Fruit fly (Drosophila melanogaster) whole organism, prepupa: ENCODE data around the gene msl-3.
A peak's percentile ranks its signal among the peaks of the same experiment; 100 is the strongest.

ENCODE experiments used
- Blimp-1 ChIP-seq: fragments of 200-800 bp; sonication (Bioruptor generic); optimal IDR thresholded peaks from 3 replicates; lab custom pipeline; 2017; ENCODE audit warnings: missing biosample characterization, missing genetic modification characterization, mild to moderate bottlenecking, moderate library complexity, missing genetic modification reagents
- CG10631 ChIP-seq: fragments of 200-800 bp; sonication (Bioruptor generic); optimal IDR thresholded peaks from 2 replicates; lab custom pipeline; 2016; ENCODE audit warnings: missing biosample characterization, missing genetic modification characterization
- CG11294 ChIP-seq: fragments of 200-800 bp; sonication (Bioruptor generic); IDR thresholded peaks from 2 replicates; pipeline ENCODE4 v1.3.6; 2022; ENCODE audit warnings: missing biosample characterization, missing genetic modification characterization
- CG11762 ChIP-seq: fragments of 200-800 bp; sonication (Bioruptor generic); optimal IDR thresholded peaks from 3 replicates; lab custom pipeline; 2016; ENCODE audit warnings: missing biosample characterization, missing genetic modification characterization; ENCODE audit not compliant: insufficient read depth
- CG11902 ChIP-seq: fragments of 200-800 bp; sonication (Bioruptor generic); optimal IDR thresholded peaks from 3 replicates; lab custom pipeline; 2016; ENCODE audit warnings: missing biosample characterization, missing genetic modification characterization
- CG15336 ChIP-seq: fragments of 200-800 bp; sonication (Bioruptor generic); IDR thresholded peaks from 2 replicates; pipeline ENCODE4 v1.3.6; 2022; ENCODE audit warnings: missing biosample characterization, missing genetic modification characterization
- CG16779 ChIP-seq: fragments of 200-800 bp; sonication (Bioruptor generic); optimal IDR thresholded peaks from 3 replicates; lab custom pipeline; 2017; ENCODE audit warnings: missing biosample characterization, mild to moderate bottlenecking, missing genetic modification characterization
- CG31627 ChIP-seq: fragments of 200-800 bp; sonication (Bioruptor generic); optimal IDR thresholded peaks from 3 replicates; lab custom pipeline; 2016; ENCODE audit warnings: missing biosample characterization, missing genetic modification characterization
- CG34406 ChIP-seq: fragments of 200-800 bp; sonication (Bioruptor generic); optimal IDR thresholded peaks from 3 replicates; lab custom pipeline; 2016; ENCODE audit warnings: missing biosample characterization, missing genetic modification characterization
- CG3919 ChIP-seq: fragments of 200-800 bp; sonication (Bioruptor generic); optimal IDR thresholded peaks from 3 replicates; lab custom pipeline; 2016; ENCODE audit warnings: missing biosample characterization, missing genetic modification characterization
- CG6163 ChIP-seq: fragments of 200-800 bp; sonication (Bioruptor generic); IDR thresholded peaks from 3 replicates; pipeline ENCODE4 v1.3.6; 2022; ENCODE audit warnings: missing biosample characterization, missing genetic modification characterization
- CG6276 ChIP-seq: fragments of 200-800 bp; sonication (Bioruptor generic); optimal IDR thresholded peaks from 2 replicates; lab custom pipeline; 2017; ENCODE audit warnings: missing biosample characterization, mild to moderate bottlenecking, missing genetic modification characterization
- CG6792 ChIP-seq: fragments of 200-800 bp; sonication (Bioruptor generic); optimal IDR thresholded peaks from 3 replicates; lab custom pipeline; 2016; ENCODE audit warnings: missing biosample characterization, missing genetic modification characterization
- CG6808 ChIP-seq: fragments of 200-800 bp; sonication (Bioruptor generic); optimal IDR thresholded peaks from 3 replicates; lab custom pipeline; 2017; ENCODE audit warnings: missing biosample characterization, missing genetic modification characterization, mild to moderate bottlenecking, moderate library complexity, missing genetic modification reagents
- CG6854 ChIP-seq: fragments of 200-800 bp; sonication (Bioruptor generic); optimal IDR thresholded peaks from 2 replicates; lab custom pipeline; 2017; ENCODE audit warnings: missing biosample characterization, mild to moderate bottlenecking, missing genetic modification characterization
- CG7368 ChIP-seq: fragments of 200-800 bp; sonication (Bioruptor generic); optimal IDR thresholded peaks from 3 replicates; lab custom pipeline; 2016; ENCODE audit warnings: missing biosample characterization, missing genetic modification characterization
- CG8119 ChIP-seq: fragments of 200-800 bp; sonication (Bioruptor generic); IDR thresholded peaks from 3 replicates; pipeline ENCODE4 v1.3.6; 2022; ENCODE audit warnings: missing biosample characterization, missing genetic modification characterization
- CG8319 ChIP-seq: fragments of 200-800 bp; sonication (Bioruptor generic); optimal IDR thresholded peaks from 3 replicates; lab custom pipeline; 2016; ENCODE audit warnings: missing biosample characterization, missing genetic modification characterization
- CG8632 ChIP-seq: fragments of 200-800 bp; sonication (Bioruptor generic); optimal IDR thresholded peaks from 3 replicates; lab custom pipeline; 2016; ENCODE audit warnings: missing biosample characterization, missing genetic modification characterization
- CG9139 ChIP-seq: fragments of 200-800 bp; sonication (Bioruptor generic); optimal IDR thresholded peaks from 3 replicates; lab custom pipeline; 2017; ENCODE audit warnings: missing biosample characterization, mild to moderate bottlenecking, missing genetic modification characterization
- Eip75B ChIP-seq: fragments of 200-800 bp; sonication (Bioruptor generic); optimal IDR thresholded peaks from 3 replicates; lab custom pipeline; 2016; ENCODE audit warnings: missing biosample characterization, missing genetic modification characterization
- Ets21C ChIP-seq: fragments of 200-800 bp; sonication (Bioruptor generic); optimal IDR thresholded peaks from 3 replicates; lab custom pipeline; 2016; ENCODE audit warnings: missing biosample characterization, missing genetic modification characterization
- Ets96B ChIP-seq: fragments of 200-800 bp; optimal IDR thresholded peaks from 2 replicates; lab custom pipeline; 2019; ENCODE audit warnings: missing biosample characterization, mild to moderate bottlenecking, missing genetic modification characterization, moderate library complexity
- Gug ChIP-seq: fragments of 200-800 bp; sonication (Bioruptor generic); IDR thresholded peaks from 2 replicates; pipeline ENCODE4 v1.3.6; 2022; ENCODE audit warnings: missing biosample characterization, missing genetic modification characterization
- Hr38 ChIP-seq: sonication (Bioruptor generic); optimal IDR thresholded peaks from 2 replicates; lab custom pipeline; 2016; ENCODE audit warnings: missing biosample characterization, missing genetic modification characterization
- Hr39 ChIP-seq: fragments of 200-800 bp; sonication (Bioruptor generic); optimal IDR thresholded peaks from 2 replicates; lab custom pipeline; 2016; ENCODE audit warnings: missing biosample characterization, missing genetic modification characterization
- Hr4 ChIP-seq: fragments of 200-800 bp; sonication (Bioruptor generic); optimal IDR thresholded peaks from 3 replicates; lab custom pipeline; 2016; ENCODE audit warnings: missing biosample characterization, missing genetic modification characterization
- Lpt ChIP-seq: fragments of 200-800 bp; sonication (Bioruptor generic); optimal IDR thresholded peaks from 3 replicates; lab custom pipeline; 2016; ENCODE audit warnings: missing biosample characterization, missing genetic modification characterization
- Met ChIP-seq: fragments of 200-800 bp; sonication (Bioruptor generic); optimal IDR thresholded peaks from 3 replicates; lab custom pipeline; 2016; ENCODE audit warnings: missing biosample characterization, missing genetic modification characterization
- Smox ChIP-seq: fragments of 200-800 bp; sonication (Bioruptor generic); optimal IDR thresholded peaks from 3 replicates; lab custom pipeline; 2016; ENCODE audit warnings: missing biosample characterization, missing genetic modification characterization
- Sox102F ChIP-seq: fragments of 200-800 bp; sonication (Bioruptor generic); optimal IDR thresholded peaks from 2 replicates; lab custom pipeline; 2016; ENCODE audit warnings: missing biosample characterization, mild to moderate bottlenecking, missing genetic modification characterization
- achi ChIP-seq: fragments of 200-800 bp; sonication (Bioruptor generic); optimal IDR thresholded peaks from 3 replicates; lab custom pipeline; 2016; ENCODE audit warnings: missing biosample characterization, missing genetic modification characterization
- cyc ChIP-seq: fragments of 200-800 bp; sonication (Bioruptor generic); optimal IDR thresholded peaks from 3 replicates; lab custom pipeline; 2016; ENCODE audit warnings: missing biosample characterization, missing genetic modification characterization
- dac ChIP-seq: fragments of 200-800 bp; sonication (Bioruptor generic); optimal IDR thresholded peaks from 2 replicates; lab custom pipeline; 2017; ENCODE audit warnings: missing biosample characterization, mild to moderate bottlenecking, missing genetic modification characterization
- dsx ChIP-seq: fragments of 200-800 bp; optimal IDR thresholded peaks from 3 replicates; lab custom pipeline; 2019; ENCODE audit warnings: missing biosample characterization, mild to moderate bottlenecking, missing genetic modification characterization, moderate library complexity; ENCODE audit not compliant: poor library complexity, severe bottlenecking
- eg ChIP-seq: fragments of 200-800 bp; sonication (Bioruptor generic); IDR thresholded peaks from 3 replicates; pipeline ENCODE4 v1.3.6; 2022; ENCODE audit warnings: missing biosample characterization, missing genetic modification characterization
- esn ChIP-seq: fragments of 200-800 bp; sonication (Bioruptor generic); optimal IDR thresholded peaks from 2 replicates; lab custom pipeline; 2016; ENCODE audit warnings: missing biosample characterization, mild to moderate bottlenecking, missing genetic modification characterization, moderate library complexity
- fd59A ChIP-seq: fragments of 200-800 bp; sonication (Bioruptor generic); optimal IDR thresholded peaks from 2 replicates; lab custom pipeline; 2017; ENCODE audit warnings: missing biosample characterization, mild to moderate bottlenecking, missing genetic modification characterization, missing genetic modification reagents
- fd85E ChIP-seq: fragments of 200-800 bp; sonication (Bioruptor generic); optimal IDR thresholded peaks from 3 replicates; lab custom pipeline; 2016; ENCODE audit warnings: missing biosample characterization, missing genetic modification characterization
- fkh ChIP-seq: fragments of 200-800 bp; sonication (Bioruptor generic); optimal IDR thresholded peaks from 3 replicates; lab custom pipeline; 2017; ENCODE audit warnings: missing biosample characterization, mild to moderate bottlenecking, missing genetic modification characterization, moderate library complexity
- lz ChIP-seq: fragments of 200-800 bp; sonication (Bioruptor generic); optimal IDR thresholded peaks from 3 replicates; lab custom pipeline; 2016; ENCODE audit warnings: missing biosample characterization, missing genetic modification characterization
- net ChIP-seq: fragments of 200-800 bp; sonication (Bioruptor generic); optimal IDR thresholded peaks from 3 replicates; lab custom pipeline; 2016; ENCODE audit warnings: missing biosample characterization, missing genetic modification characterization
- pdm3 ChIP-seq: fragments of 200-800 bp; sonication (Bioruptor generic); optimal IDR thresholded peaks from 3 replicates; lab custom pipeline; 2016; ENCODE audit warnings: missing biosample characterization, missing genetic modification characterization
- salr ChIP-seq, 2 experiments: fragments of 200-800 bp; sonication (Bioruptor generic); optimal IDR thresholded peaks; 3 replicates each; lab custom pipeline; 2016 to 2018; ENCODE audit warnings: missing biosample characterization in 2 of 2, missing genetic modification characterization in 2 of 2, mild to moderate bottlenecking in 1 of 2
- spab ChIP-seq: fragments of 200-800 bp; sonication (Bioruptor generic); optimal IDR thresholded peaks from 2 replicates; lab custom pipeline; 2017; ENCODE audit warnings: missing biosample characterization, mild to moderate bottlenecking, missing genetic modification characterization, missing genetic modification reagents
- ss ChIP-seq, 2 experiments: fragments of 200-800 bp; sonication (Bioruptor generic); optimal IDR thresholded peaks; 2 replicates in 1 of 2; 3 replicates in 1 of 2; lab custom pipeline; 2017 to 2018; ENCODE audit warnings: mild to moderate bottlenecking in 2 of 2, missing biosample characterization in 2 of 2, missing genetic modification characterization in 2 of 2, moderate library complexity in 1 of 2
- svp ChIP-seq: fragments of 200-800 bp; sonication (Bioruptor generic); peaks from one replicate; lab custom pipeline; 2016; ENCODE audit warnings: missing biosample characterization, missing genetic modification characterization
- topi ChIP-seq: fragments of 200-800 bp; sonication (Bioruptor generic); optimal IDR thresholded peaks from 3 replicates; lab custom pipeline; 2016; ENCODE audit warnings: missing biosample characterization, missing genetic modification characterization
- vri ChIP-seq: fragments of 200-800 bp; sonication (Bioruptor generic); optimal IDR thresholded peaks from 3 replicates; lab custom pipeline; 2016; ENCODE audit warnings: missing biosample characterization, mild to moderate bottlenecking, missing genetic modification characterization

Gene msl-3

dm6 chr3L:7133699-7134655 is 8.6 kb upstream of the msl-3 start, which contains the start of gene melt:
Gene melt, plus strand, starts transcription at chr3L:7134516.
- TF ChIP-seq salr (GFP tag; optimal IDR thresholded peaks at IDR 0.05; lab: Kevin White, UChicago): peak; percentile 54 to 92
- TF ChIP-seq CG8119: peak; percentile 85
- peak; percentile 91 for TF ChIP-seq cyc
- no peak for TF ChIP-seq Hr38 (GFP tag; lab: Kevin White, UChicago)
- TF ChIP-seq CG6808 (GFP tag; lab: Kevin White, UChicago): peak; percentile 85
- TF ChIP-seq Eip75B (GFP tag; lab: Kevin White, UChicago): peak; percentile 94
- TF ChIP-seq CG3919 (GFP tag; lab: Kevin White, UChicago): peak; percentile 93
- peak; percentile 72 for TF ChIP-seq eg (GFP tag; lab: Robert Waterston, UW)
- peak; percentile 89 for TF ChIP-seq Smox
- TF ChIP-seq Lpt: peak; percentile 90
- TF ChIP-seq CG15336 (GFP tag; lab: Robert Waterston, UW): peak; percentile 88
- TF ChIP-seq CG6163 (GFP tag; lab: Robert Waterston, UW): peak; percentile 72
- TF ChIP-seq spab (GFP tag; lab: Kevin White, UChicago): peak; percentile 83
- peak; percentile 90 for TF ChIP-seq CG6276 (GFP tag; lab: Kevin White, UChicago)
- TF ChIP-seq CG34406 (GFP tag; lab: Kevin White, UChicago): peak; percentile 91
- peak; percentile 80 for TF ChIP-seq fd59A
- TF ChIP-seq pdm3 (GFP tag; lab: Kevin White, UChicago): peak; percentile 91
- TF ChIP-seq Gug: peak; percentile 59
- TF ChIP-seq CG31627 (GFP tag; lab: Kevin White, UChicago): peak; percentile 94
- TF ChIP-seq Met (GFP tag; lab: Kevin White, UChicago): peak; percentile 94
- peak; percentile 66 for TF ChIP-seq fkh
- TF ChIP-seq CG8319 (GFP tag; lab: Kevin White, UChicago): peak; percentile 87
- peak; percentile 53 for TF ChIP-seq CG9139 (GFP tag; lab: Kevin White, UChicago)
- TF ChIP-seq vri (GFP tag; lab: Kevin White, UChicago): peak; percentile 75
- TF ChIP-seq Blimp-1 (GFP tag; lab: Kevin White, UChicago): peak; percentile 70
- peak; percentile 77 for TF ChIP-seq CG6854 (GFP tag; lab: Kevin White, UChicago)
- peak; percentile 80 for TF ChIP-seq Ets96B
- peak; percentile 95 for TF ChIP-seq topi
- TF ChIP-seq lz (GFP tag; lab: Kevin White, UChicago): peak; percentile 93
- peak; percentile 68 for TF ChIP-seq dsx (GFP tag; lab: Kevin White, UChicago)
- TF ChIP-seq esn (GFP tag; lab: Kevin White, UChicago): peak; percentile 95
- peak; percentile 79 for TF ChIP-seq dac (GFP tag; lab: Kevin White, UChicago)
- TF ChIP-seq Sox102F (GFP tag; lab: Kevin White, UChicago): peak; percentile 91
- peak; percentile 47; the same call in 1 of the 2 replicates for TF ChIP-seq CG11294 (GFP tag; lab: Robert Waterston, UW)
- no peak for TF ChIP-seq fd85E (GFP tag; lab: Kevin White, UChicago)
- TF ChIP-seq CG11762 (GFP tag; lab: Kevin White, UChicago): peak; percentile 82
- TF ChIP-seq Ets21C: peak; percentile 88
- peak; percentile 59 to 84 for TF ChIP-seq ss (GFP tag; optimal IDR thresholded peaks at IDR 0.05; lab: Kevin White, UChicago)
- TF ChIP-seq Hr39 (GFP tag; lab: Kevin White, UChicago): peak; percentile 92
- TF ChIP-seq CG6792 (GFP tag; lab: Kevin White, UChicago): peak; percentile 90
- TF ChIP-seq CG10631: peak; percentile 87
- peak; percentile 91 for TF ChIP-seq achi
- TF ChIP-seq Hr4 (GFP tag; lab: Kevin White, UChicago): peak; percentile 94
- TF ChIP-seq svp (GFP tag; lab: Kevin White, UChicago): peak; percentile 97
- peak; percentile 84 for TF ChIP-seq CG8632 (GFP tag; lab: Kevin White, UChicago)
- peak; percentile 83 for TF ChIP-seq CG11902 (GFP tag; lab: Kevin White, UChicago)
- TF ChIP-seq net (GFP tag; lab: Kevin White, UChicago): peak; percentile 92
- peak; percentile 84 for TF ChIP-seq CG16779 (tag; lab: Kevin White, UChicago)
- peak; percentile 80 for TF ChIP-seq CG7368 (GFP tag; lab: Kevin White, UChicago)
